Worm (Caenorhabditis elegans): ENCODE results near the gene rpap-2.
A peak's percentile ranks its signal among the peaks of the same experiment; 100 is the strongest.
"Not testable (repeated sequence)": the region's sequence is repeated elsewhere in the genome, so short reads cannot be mapped to it uniquely, and the experiment has no call there.

rpap-2 gene

DNA sequence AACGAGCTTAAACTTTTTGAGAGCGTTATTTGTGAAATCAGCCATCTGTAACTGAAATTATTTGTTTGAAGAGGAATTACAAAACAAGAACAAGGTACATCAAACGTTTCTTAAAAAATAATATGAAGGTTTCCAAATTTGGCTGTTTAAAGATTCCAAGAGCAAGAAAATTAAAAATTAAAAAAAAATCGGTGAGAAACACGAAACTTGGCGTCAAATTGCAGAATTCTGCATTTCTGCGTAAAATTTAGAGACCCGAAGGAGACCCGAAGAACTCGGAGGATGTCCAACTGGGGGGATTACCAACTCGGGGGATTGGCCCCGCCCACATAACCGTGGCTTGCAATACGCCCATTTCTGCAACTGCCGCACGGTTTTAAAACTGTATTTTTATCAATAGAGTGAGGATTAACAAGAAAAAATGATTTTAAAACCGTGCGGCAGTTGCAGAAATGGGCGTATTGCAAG, 38.2 kb downstream of the rpap-2 start, which contains the start of gene rab-6.1:
Gene rab-6.1, minus strand, starts transcription at position 51 of the 468 bp plus-strand sequence.
- not testable (repeated sequence) for TF ChIP-seq ctbp-1 (GFP tag; IDR thresholded peaks at IDR 0.05); Y105C5A.15 (GFP tag; IDR thresholded peaks at IDR 0.05); ces-1 (GFP tag; optimal IDR thresholded peaks at IDR 0.05)

DNA sequence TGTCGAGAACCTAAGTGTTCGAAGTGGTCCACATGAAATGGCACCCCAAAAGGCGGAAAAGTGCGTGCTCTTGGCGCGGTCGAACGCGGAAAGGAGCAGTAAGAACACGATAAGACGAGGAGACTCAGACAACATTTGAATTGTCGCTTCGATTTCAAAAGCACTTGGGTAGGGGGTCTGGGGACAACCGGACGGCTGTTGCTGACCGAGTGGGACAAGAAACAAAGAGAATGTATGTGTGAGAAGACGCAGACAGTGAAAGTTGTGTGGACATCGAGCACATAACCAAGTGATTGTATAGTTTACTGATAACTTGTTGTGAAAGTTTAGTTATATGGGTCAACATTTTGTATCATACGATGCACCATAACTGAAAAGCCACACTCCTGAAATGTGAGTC, 39.4 kb downstream of the rpap-2 start:
- TF ChIP-seq saeg-2 (GFP tag; IDR thresholded peaks at IDR 0.05) (no peak), dmd-6 (GFP tag; IDR thresholded peaks at IDR 0.05) (no peak), skn-1 (tag; optimal IDR thresholded peaks at IDR 0.05) (no peak), lin-29 (GFP tag; IDR thresholded peaks at IDR 0.05) (no peak), zfp-3 (GFP tag; conservative IDR thresholded peaks at IDR 0.05) (no peak), dve-1 (tag; optimal IDR thresholded peaks at IDR 0.05; ENCODE audit: insufficient read depth) (peak; percentile 48), mdt-29 (GFP tag; IDR thresholded peaks at IDR 0.05) (no peak), hif-1 (tag; optimal IDR thresholded peaks at IDR 0.05) (no peak), rbr-2 (tag; optimal IDR thresholded peaks at IDR 0.05) (peak; percentile 4), aha-1 (tag) (peak; percentile 71), pha-4 (GFP tag; IDR thresholded peaks at IDR 0.05) (no peak), pha-4 (tag; optimal IDR thresholded peaks at IDR 0.05) (peak; percentile 6), nhr-11 (tag; optimal IDR thresholded peaks at IDR 0.05) (no peak), gei-8 (GFP tag; optimal IDR thresholded peaks at IDR 0.05) (no peak), hlh-30 (tag; optimal IDR thresholded peaks at IDR 0.05; ENCODE audit: insufficient read depth) (peak; percentile 39), jun-1 (tag; optimal IDR thresholded peaks at IDR 0.05) (no peak), lsy-2 (tag; optimal IDR thresholded peaks at IDR 0.05) (no peak), nhr-10 (tag; optimal IDR thresholded peaks at IDR 0.05) (no peak), mep-1 (tag; optimal IDR thresholded peaks at IDR 0.05) (peak; percentile 20), tag-97 (GFP tag; IDR thresholded peaks at IDR 0.05) (no peak), madf-9 (GFP tag; conservative IDR thresholded peaks at IDR 0.05) (peak; percentile 63; the same call in 1 of the 2 replicates), pqm-1 (tag; optimal IDR thresholded peaks at IDR 0.05) (peak; percentile 17), ceh-20 (GFP tag; IDR thresholded peaks at IDR 0.05) (no peak), sdz-12 (GFP tag; optimal IDR thresholded peaks at IDR 0.05) (no peak), ztf-7 (tag; optimal IDR thresholded peaks at IDR 0.05) (no peak), daf-19 (GFP tag; conservative IDR thresholded peaks at IDR 0.05) (no peak), F44E2.7 (GFP tag; IDR thresholded peaks at IDR 0.05) (no peak), mdl-1 (tag; optimal IDR thresholded peaks at IDR 0.05) (peak in 1 of 2 experiments; percentile 12), nhr-6 (tag; optimal IDR thresholded peaks at IDR 0.05) (no peak), mxl-3 (GFP tag; optimal IDR thresholded peaks at IDR 0.05) (peak; percentile 27), nhr-28 (tag; optimal IDR thresholded peaks at IDR 0.05) (peak; percentile 60), daf-16 (GFP tag; optimal IDR thresholded peaks at IDR 0.05) (no peak), daf-16 (tag; optimal IDR thresholded peaks at IDR 0.05) (peak; percentile 79), madf-5 (GFP tag; IDR thresholded peaks at IDR 0.05) (no peak), hlh-11 (tag; optimal IDR thresholded peaks at IDR 0.05) (peak; percentile 83), mes-2 (tag; optimal IDR thresholded peaks at IDR 0.05; ENCODE audit: poor library complexity, severe bottlenecking) (peak; percentile 51), spr-1 (tag; optimal IDR thresholded peaks at IDR 0.05) (no peak)

ce11 chrIII:9010047-9010446, 42.3 kb downstream of the rpap-2 start, which contains the start of gene F59B2.8:
Gene F59B2.8 (minus strand): TSS chrIII:9010197.
- TF ChIP-seq mes-2 (tag; optimal IDR thresholded peaks at IDR 0.05; ENCODE audit: poor library complexity, severe bottlenecking) = peak; percentile 29
- TF ChIP-seq nhr-28 (tag; optimal IDR thresholded peaks at IDR 0.05) = no peak
- no peak for TF ChIP-seq lir-3 (tag; optimal IDR thresholded peaks at IDR 0.05)
- TF ChIP-seq nhr-48 (tag; optimal IDR thresholded peaks at IDR 0.05) = no peak
- TF ChIP-seq aha-1 (tag) = peak; percentile 6
- no peak for TF ChIP-seq nhr-6 (tag; optimal IDR thresholded peaks at IDR 0.05)
- no peak for TF ChIP-seq zfp-2 (tag; optimal IDR thresholded peaks at IDR 0.05)
- TF ChIP-seq F37D6.2 (tag; optimal IDR thresholded peaks at IDR 0.05) = no peak
- no peak for TF ChIP-seq hmg-1.1 (GFP tag; IDR thresholded peaks at IDR 0.05)
- no peak for TF ChIP-seq zip-2 (tag; optimal IDR thresholded peaks at IDR 0.05)
- TF ChIP-seq lin-1 (GFP tag; IDR thresholded peaks at IDR 0.05) = no peak
